Worm (Caenorhabditis elegans): Measurements from ENCODE around the gene spe-39.

The spe-39 gene

DNA sequence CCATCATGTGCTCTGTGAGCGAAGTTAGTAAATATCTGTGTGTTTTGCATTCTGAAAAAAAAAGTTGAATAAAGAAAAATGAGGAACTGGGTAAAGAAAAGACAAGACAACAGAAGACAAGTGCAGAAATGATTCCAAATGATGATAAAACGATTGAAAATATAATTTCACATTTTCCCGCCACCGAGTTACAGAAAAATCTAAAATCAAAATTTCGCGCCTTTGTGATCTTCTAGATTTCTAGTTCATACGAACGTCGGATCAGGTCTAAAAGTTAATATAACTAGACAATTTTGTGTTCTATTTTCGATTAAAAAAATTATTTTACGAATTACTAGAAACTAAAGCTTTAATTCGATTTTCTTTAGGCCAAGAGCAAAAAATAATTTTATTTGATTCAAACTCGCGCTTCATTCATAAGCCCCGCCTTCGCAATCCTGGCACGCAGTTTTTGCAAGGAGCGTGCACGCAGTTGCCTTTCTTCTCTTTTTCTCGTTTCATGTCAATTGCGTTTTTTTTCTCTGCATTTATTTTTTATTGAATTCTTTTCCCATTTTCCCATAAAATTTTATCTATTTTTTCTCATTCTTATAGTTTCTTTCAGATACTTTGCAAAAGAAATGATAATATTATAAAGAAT is at the start of gene spe-39, which contains the start of gene spn-4:
spe-39 (plus strand) TSS at position 599 of the 640 bp plus-strand sequence.
spn-4 (minus strand) TSS at position 51 of the 640 bp plus-strand sequence.
- TF ChIP-seq him-1 (tag; optimal IDR thresholded peaks at IDR 0.05) (peak; percentile 48), dao-5 (tag; optimal IDR thresholded peaks at IDR 0.05) (no peak), W03F9.2 (tag; optimal IDR thresholded peaks at IDR 0.05) (peak; percentile 75)

DNA sequence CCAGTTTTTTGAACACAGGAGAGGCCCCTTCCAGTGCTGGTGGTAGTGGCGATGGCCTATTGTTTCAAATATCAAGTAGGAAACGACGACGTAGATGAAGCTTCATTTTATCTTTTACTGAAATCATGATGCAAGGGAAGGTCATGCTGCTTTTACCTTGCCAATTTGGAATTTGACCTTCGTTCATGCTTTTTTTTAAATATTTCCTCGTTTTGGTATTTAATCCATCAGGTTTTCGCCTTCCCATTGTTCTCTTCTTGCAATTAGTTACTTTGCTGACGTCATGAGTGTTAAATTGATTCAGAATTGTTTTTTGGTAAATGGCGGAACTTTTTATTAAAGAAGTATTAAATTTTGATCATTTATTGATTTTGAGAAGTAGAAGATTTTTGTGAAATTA is 49.1 kb upstream of the spe-39 start:
- no peak for TF ChIP-seq dao-5 (tag; optimal IDR thresholded peaks at IDR 0.05)

DNA sequence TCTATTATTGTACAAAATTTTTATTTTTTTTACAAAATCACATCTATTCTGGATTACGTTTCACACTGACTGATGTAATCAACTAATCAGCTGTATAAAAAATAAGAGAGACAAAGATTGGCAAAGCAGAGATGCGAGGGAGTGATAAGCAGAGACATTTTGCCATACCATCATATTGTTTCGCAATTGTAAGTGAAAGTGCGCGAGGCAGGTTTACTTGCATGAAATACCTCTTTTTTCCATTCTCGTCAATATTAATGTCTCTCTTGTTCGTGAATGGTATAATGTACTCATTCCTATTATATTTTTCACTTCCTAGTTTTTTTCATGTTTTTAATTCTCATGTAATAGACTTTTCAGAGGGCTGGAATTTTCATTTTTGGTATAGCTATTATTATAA is 48.4 kb upstream of the spe-39 start:
- TF ChIP-seq dao-5 (tag; optimal IDR thresholded peaks at IDR 0.05) (no peak), W03F9.2 (tag; optimal IDR thresholded peaks at IDR 0.05) (no peak), him-1 (tag; optimal IDR thresholded peaks at IDR 0.05) (no peak)

DNA sequence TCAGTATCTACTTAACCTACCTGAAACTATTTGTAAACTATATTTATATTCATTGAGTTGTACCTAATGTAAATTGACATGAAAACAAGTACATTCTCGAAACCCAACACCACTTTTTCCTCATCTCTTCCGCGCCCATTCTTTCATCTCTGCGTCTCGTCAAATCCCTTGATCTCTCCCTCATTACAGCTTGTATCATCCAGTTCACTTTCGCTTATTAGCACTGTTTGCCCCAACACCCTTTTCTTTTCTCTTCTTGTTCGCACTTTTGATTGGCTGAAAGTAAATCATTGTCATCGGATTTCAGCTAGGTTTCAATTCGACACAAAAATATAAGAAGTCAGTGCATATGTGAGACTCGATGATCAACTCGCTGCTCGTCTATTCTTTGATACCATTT is 40.5 kb upstream of the spe-39 start, which contains the start of gene T25F10.3:
T25F10.3 (plus strand) TSS at position 308 of the 400 bp plus-strand sequence.
- TF ChIP-seq W03F9.2 (tag; optimal IDR thresholded peaks at IDR 0.05) (no peak), dao-5 (tag; optimal IDR thresholded peaks at IDR 0.05) (no peak), him-1 (tag; optimal IDR thresholded peaks at IDR 0.05) (no peak)

DNA sequence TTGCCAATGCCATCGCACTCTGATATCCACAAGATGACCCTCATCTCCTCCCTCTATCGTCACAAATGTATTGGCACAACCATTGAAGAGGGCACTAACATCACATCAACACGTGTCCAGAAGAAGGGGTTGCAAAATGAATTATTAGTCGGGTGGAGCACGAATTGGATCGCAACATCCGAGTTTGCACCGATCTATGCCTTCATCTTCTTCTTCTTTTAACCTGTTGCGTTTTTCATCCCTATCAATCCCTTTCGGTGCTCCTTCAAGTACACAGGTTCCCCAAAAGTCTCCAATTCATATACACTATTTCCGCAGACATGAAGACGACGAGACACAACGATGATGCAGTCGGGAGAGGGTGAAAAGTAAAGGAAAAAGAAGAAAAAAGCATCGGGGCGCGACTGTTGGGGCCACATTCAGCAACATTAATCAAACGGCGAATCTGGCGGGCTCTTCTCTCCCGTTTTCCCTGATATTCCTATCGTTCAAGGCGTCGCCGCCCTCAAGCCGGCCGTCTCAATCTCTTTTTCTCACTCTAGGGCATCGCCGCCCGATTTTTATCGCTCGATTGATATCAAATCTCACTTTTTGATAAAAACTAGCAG is 33.7 kb upstream of the spe-39 start:
- TF ChIP-seq dao-5 (tag; optimal IDR thresholded peaks at IDR 0.05) (no peak), W03F9.2 (tag; optimal IDR thresholded peaks at IDR 0.05) (no peak), him-1 (tag; optimal IDR thresholded peaks at IDR 0.05) (no peak)

- TF ChIP-seq W03F9.2 (tag; optimal IDR thresholded peaks at IDR 0.05) (no peak), him-1 (tag; optimal IDR thresholded peaks at IDR 0.05) (no peak), dao-5 (tag; optimal IDR thresholded peaks at IDR 0.05) (no peak)
Measured at ce11 chrV:6753257-6753656, 32.0 kb upstream of the spe-39 start.

DNA sequence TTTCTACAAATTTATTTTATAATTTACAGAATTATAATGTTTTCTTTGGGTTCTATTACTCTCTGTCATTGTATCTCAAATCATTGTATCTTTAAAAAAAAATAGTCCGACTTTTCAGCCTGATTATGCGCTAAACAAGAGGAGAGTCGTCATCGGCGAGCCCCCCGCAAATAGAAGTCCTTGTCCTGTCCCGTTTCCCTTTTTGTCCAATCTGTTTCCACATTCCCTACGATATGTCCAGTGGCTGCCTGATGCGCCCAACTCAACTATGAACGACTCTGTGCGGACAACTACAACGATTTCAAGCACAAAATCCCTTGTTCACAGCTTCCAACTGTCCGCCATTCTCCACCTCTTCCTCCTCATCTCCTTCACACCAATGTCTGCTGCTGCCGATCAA is 27.2 kb upstream of the spe-39 start, which contains the start of gene dbl-1:
dbl-1 (plus strand) TSS at position 119 of the 400 bp plus-strand sequence.
- TF ChIP-seq dao-5 (tag; optimal IDR thresholded peaks at IDR 0.05): no peak
- no peak for TF ChIP-seq W03F9.2 (tag; optimal IDR thresholded peaks at IDR 0.05)
- TF ChIP-seq him-1 (tag; optimal IDR thresholded peaks at IDR 0.05): no peak

DNA sequence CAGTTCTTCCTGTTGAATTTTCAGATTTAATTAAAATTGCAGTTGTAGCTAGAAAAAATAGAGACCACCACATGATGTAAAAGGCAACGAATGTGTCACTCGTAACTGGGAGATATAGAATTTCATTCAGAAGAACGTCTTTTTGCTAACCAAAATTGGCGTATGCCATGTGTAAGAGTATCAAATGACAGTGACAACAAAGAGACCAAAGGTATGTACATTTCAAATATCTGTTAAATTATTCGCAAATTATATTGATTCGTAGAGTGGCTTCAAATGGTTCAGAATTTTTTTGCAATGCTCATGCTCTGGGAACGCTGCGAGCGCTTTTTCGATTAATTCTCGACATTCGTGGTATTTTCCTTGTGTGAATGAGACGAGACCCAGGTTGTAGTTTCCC is 22.9 kb upstream of the spe-39 start, which contains the start of gene T25F10.4:
T25F10.4 (minus strand) TSS at position 101 of the 400 bp plus-strand sequence.
- TF ChIP-seq him-1 (tag; optimal IDR thresholded peaks at IDR 0.05) (no peak), dao-5 (tag; optimal IDR thresholded peaks at IDR 0.05) (no peak), W03F9.2 (tag; optimal IDR thresholded peaks at IDR 0.05) (no peak)

- TF ChIP-seq him-1 (tag; optimal IDR thresholded peaks at IDR 0.05): no peak
Measured at ce11 chrV:6764972-6765371, 20.3 kb upstream of the spe-39 start, which contains the start of gene bbs-8. Gene bbs-8 (minus strand): TSS chrV:6765072.

DNA sequence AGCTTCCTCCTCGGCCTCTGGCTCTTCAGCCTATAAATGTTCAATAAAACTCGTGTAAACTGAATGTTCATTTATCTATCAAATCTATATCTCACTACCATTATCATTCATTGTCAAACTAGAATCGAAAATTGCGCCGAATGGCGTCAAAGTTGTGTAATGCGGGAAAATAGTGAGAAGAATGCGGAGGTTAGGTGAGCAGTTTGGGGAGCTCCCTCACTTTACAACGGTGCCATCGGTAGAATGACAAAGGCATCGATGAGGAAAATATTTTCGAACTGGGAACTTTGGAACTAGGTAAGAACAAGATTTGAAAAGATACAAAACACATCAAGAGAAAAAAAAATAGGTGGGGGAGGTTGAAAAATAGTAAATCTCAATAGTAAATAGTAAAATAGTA is 17.7 kb upstream of the spe-39 start:
- TF ChIP-seq W03F9.2 (tag; optimal IDR thresholded peaks at IDR 0.05) (no peak), him-1 (tag; optimal IDR thresholded peaks at IDR 0.05) (no peak), dao-5 (tag; optimal IDR thresholded peaks at IDR 0.05) (no peak)

DNA sequence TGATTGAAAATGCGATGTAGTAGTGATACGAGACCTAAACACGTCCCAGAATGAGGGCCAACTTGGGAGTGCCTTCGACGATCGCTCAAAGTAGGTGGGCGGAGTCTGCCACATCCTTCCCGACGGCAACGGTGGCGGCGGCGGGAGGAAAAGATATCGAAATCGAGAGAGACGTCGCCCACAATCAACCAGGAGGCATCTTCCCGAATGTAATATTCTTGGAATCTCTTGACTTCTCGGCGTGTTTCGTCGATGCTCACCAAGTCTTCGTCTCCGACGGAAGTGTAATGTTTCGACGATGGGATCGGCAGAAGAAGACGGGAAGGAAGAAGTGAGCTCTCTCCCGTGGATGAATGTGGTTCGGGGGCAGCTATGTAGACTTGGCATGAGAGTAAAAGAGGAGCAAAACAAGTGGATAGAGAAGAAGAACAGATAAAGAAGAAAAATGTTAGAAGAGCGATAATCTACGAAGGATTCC is 16.8 kb upstream of the spe-39 start, which contains the start of the genes T25F10.1 and clik-1:
T25F10.1 (plus strand) TSS at position 51 of the 478 bp plus-strand sequence.
clik-1 (minus strand) TSS at position 281 of the 478 bp plus-strand sequence.
- no peak for TF ChIP-seq him-1 (tag; optimal IDR thresholded peaks at IDR 0.05)
- no peak for TF ChIP-seq dao-5 (tag; optimal IDR thresholded peaks at IDR 0.05)
- no peak for TF ChIP-seq W03F9.2 (tag; optimal IDR thresholded peaks at IDR 0.05)

DNA sequence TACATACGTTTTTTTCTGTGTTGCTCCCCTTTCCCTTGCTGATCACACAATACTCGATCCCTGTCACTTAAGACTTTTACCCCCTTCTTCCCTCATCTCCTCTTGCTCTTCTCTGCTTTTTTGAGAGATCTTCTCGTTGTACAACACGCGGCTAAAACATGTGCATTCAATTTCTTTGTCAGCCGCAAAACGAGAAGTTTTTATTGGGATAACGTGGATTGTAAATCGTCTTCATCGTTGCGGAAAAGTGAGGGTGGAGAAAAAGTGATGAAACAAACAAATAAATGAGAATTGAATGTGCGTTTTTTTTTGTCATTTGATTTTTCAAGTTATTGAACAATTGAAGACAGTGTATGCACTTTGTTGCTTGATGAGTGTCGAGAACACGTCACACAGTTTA is 15.8 kb upstream of the spe-39 start:
- TF ChIP-seq him-1 (tag; optimal IDR thresholded peaks at IDR 0.05) (no peak), dao-5 (tag; optimal IDR thresholded peaks at IDR 0.05) (no peak), W03F9.2 (tag; optimal IDR thresholded peaks at IDR 0.05) (no peak)

DNA sequence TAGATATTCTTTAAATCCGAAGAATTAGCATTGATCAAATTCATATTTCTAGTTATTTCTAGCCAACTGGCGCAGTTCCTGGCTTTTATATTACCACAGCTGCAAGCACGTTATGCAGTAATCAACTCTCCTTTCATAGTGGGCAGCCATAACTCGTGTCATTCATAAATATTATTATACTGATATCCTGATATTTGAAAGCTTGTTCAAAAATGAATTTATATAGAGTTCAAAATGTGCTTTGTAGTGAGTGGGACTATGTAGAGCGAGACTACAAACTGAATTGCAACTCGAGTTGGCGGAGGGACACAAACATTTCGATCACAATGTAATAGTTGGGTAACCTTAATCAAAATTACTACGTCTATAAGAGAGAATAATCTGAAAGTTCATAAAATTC is 13.6 kb upstream of the spe-39 start, which contains the start of gene srh-30:
srh-30 (minus strand) TSS at position 101 of the 400 bp plus-strand sequence.
- TF ChIP-seq W03F9.2 (tag; optimal IDR thresholded peaks at IDR 0.05) (no peak), him-1 (tag; optimal IDR thresholded peaks at IDR 0.05) (no peak), dao-5 (tag; optimal IDR thresholded peaks at IDR 0.05) (no peak)

- no peak for TF ChIP-seq dao-5 (tag; optimal IDR thresholded peaks at IDR 0.05)
- no peak for TF ChIP-seq W03F9.2 (tag; optimal IDR thresholded peaks at IDR 0.05)
- no peak for TF ChIP-seq him-1 (tag; optimal IDR thresholded peaks at IDR 0.05)
Measured at ce11 chrV:6773735-6774134, 11.5 kb upstream of the spe-39 start, which contains the start of gene ZC404.16. Gene ZC404.16 (minus strand): TSS chrV:6773835.
